Worm (Caenorhabditis elegans) whole organism, mixed stage, embryonic: ENCODE data around the gene F44F4.10.

Experiments
- bed-3 ChIP-seq: fragments of 200-800 bp; sonication (Bioruptor generic); optimal IDR thresholded peaks from 3 replicates; lab custom pipeline; 2018; ENCODE audit warnings: mild to moderate bottlenecking, missing genetic modification characterization, moderate library complexity, missing compliant biosample characterization
- elt-1 ChIP-seq: sonication (generic microtip); optimal IDR thresholded peaks from 2 replicates; lab custom pipeline; 2017; ENCODE audit warnings: missing genetic modification characterization, mild to moderate bottlenecking, missing compliant biosample characterization, antibody characterized with exemption, moderate library complexity, borderline replicate concordance; ENCODE audit not compliant: insufficient read depth
- elt-3 ChIP-seq: fragments of 150-350 bp; optimal IDR thresholded peaks from 2 replicates; lab custom pipeline; 2014; ENCODE audit warnings: missing biosample characterization, missing genetic modification characterization
- lin-13 ChIP-seq: fragments of 150-350 bp; optimal IDR thresholded peaks from 2 replicates; lab custom pipeline; 2014; ENCODE audit warnings: missing biosample characterization, missing genetic modification characterization
- lsy-2 ChIP-seq: fragments of 150-350 bp; optimal IDR thresholded peaks from 2 replicates; lab custom pipeline; 2014; ENCODE audit warnings: missing biosample characterization, missing genetic modification characterization
- mls-2 ChIP-seq: sonication (generic microtip); optimal IDR thresholded peaks from 2 replicates; lab custom pipeline; 2016; ENCODE audit warnings: mild to moderate bottlenecking, missing genetic modification characterization, moderate library complexity, missing compliant biosample characterization
- nhr-12 ChIP-seq: fragments of 150-350 bp; optimal IDR thresholded peaks from 2 replicates; lab custom pipeline; 2014; ENCODE audit warnings: missing biosample characterization, missing genetic modification characterization
- nhr-28 ChIP-seq: fragments of 150-350 bp; optimal IDR thresholded peaks from 2 replicates; lab custom pipeline; 2014; ENCODE audit warnings: missing biosample characterization, missing genetic modification characterization
- pha-4 ChIP-seq: fragments of 150-350 bp; optimal IDR thresholded peaks from 2 replicates; lab custom pipeline; 2018; ENCODE audit warnings: missing biosample characterization, missing genetic modification reagents, missing genetic modification characterization
- sem-2 ChIP-seq: fragments of 200-800 bp; sonication (Bioruptor generic); optimal IDR thresholded peaks from 2 replicates; lab custom pipeline; 2018; ENCODE audit warnings: mild to moderate bottlenecking, missing genetic modification characterization, missing compliant biosample characterization
- ztf-11 ChIP-seq: fragments of 150-350 bp; optimal IDR thresholded peaks from 2 replicates; lab custom pipeline; 2014; ENCODE audit warnings: missing biosample characterization, missing genetic modification characterization

DNA sequence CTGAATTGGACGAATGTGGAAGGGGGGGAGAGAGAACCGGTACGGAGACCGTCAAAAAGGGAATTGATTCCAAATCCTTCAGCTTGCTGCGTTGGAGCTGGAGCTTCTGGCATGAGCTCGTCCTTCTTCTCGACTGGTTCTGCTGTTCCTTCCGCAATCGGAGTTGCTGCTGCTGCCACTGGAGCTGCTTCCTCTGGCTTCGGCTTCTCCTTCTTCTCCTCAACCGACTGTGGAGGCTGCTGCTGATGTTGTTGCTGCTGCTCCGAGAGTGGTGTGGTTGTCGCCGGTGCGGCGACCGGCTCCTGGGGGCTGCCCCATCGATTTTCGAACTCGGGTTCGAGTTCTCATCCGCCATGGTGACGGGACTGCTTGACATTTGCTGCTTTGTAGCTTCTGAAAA, 17.7 kb upstream of the F44F4.10 start, which contains the start of gene R03D7.2:
- no peak for TF ChIP-seq bed-3
- no peak for TF ChIP-seq sem-2 (GFP tag; lab: Kevin White, UChicago)
- TF ChIP-seq nhr-12 = no peak
- TF ChIP-seq lsy-2 (tag; lab: Kevin White, UChicago) = no peak
- TF ChIP-seq elt-3 (tag; lab: Kevin White, UChicago) = no peak
- no peak for TF ChIP-seq elt-1 (tag; lab: Kevin White, UChicago)
- no peak for TF ChIP-seq pha-4
- TF ChIP-seq ztf-11 (tag; lab: Kevin White, UChicago) = no peak
- TF ChIP-seq lin-13 (tag; lab: Kevin White, UChicago) = no peak
- TF ChIP-seq nhr-28 (tag; lab: Kevin White, UChicago) = no peak
- no peak for TF ChIP-seq mls-2
